Worm (Caenorhabditis elegans) whole organism, L4 larva: ENCODE results near the gene irld-49.

Source experiments
- D1046.2 ChIP-seq: fragments of 200-800 bp; sonication (Bioruptor generic); IDR thresholded peaks from 2 replicates; pipeline ENCODE4 v1.3.6; 2022; ENCODE audit warnings: missing genetic modification characterization, missing compliant biosample characterization
- F10B5.3 ChIP-seq: sonication (generic microtip); optimal IDR thresholded peaks from 2 replicates; lab custom pipeline; 2016; ENCODE audit warnings: mild to moderate bottlenecking, missing genetic modification characterization, missing compliant biosample characterization
- F37D6.2 ChIP-seq: sonication (generic microtip); optimal IDR thresholded peaks from 2 replicates; lab custom pipeline; 2016; ENCODE audit warnings: mild to moderate bottlenecking, missing genetic modification characterization, missing compliant biosample characterization
- R02D3.7 ChIP-seq: fragments of 150-350 bp; sonication (generic microtip); optimal IDR thresholded peaks from 3 replicates; lab custom pipeline; 2014; ENCODE audit warnings: missing biosample characterization, missing genetic modification characterization
- Y105C5A.15 ChIP-seq: fragments of 200-800 bp; sonication (Bioruptor generic); IDR thresholded peaks from 2 replicates; pipeline ENCODE4 v1.3.6; 2022; ENCODE audit warnings: missing genetic modification characterization, missing compliant biosample characterization
- Y48G9A.11 ChIP-seq: fragments of 200-800 bp; sonication (Bioruptor generic); IDR thresholded peaks from 2 replicates; pipeline ENCODE4 v1.3.6; 2022; ENCODE audit warnings: missing genetic modification reagents, missing genetic modification characterization, missing compliant biosample characterization
- Y5F2A.4 ChIP-seq: fragments of 200-800 bp; sonication (Bioruptor generic); optimal IDR thresholded peaks from 2 replicates; lab custom pipeline; 2018; ENCODE audit warnings: mild to moderate bottlenecking, missing genetic modification characterization, missing compliant biosample characterization
- Y75B8A.6 ChIP-seq: fragments of 200-800 bp; sonication (Bioruptor generic); IDR thresholded peaks from 2 replicates; pipeline ENCODE4 v1.3.6; 2022; ENCODE audit warnings: missing genetic modification reagents, missing genetic modification characterization, missing compliant biosample characterization
- aha-1 ChIP-seq: fragments of 150-350 bp; peaks from one replicate; lab custom pipeline; 2014; ENCODE audit warnings: missing biosample characterization, missing genetic modification characterization
- arid-1 ChIP-seq: fragments of 200-800 bp; sonication (Bioruptor generic); conservative IDR thresholded peaks from 2 replicates; pipeline ENCODE4 v1.3.6; 2022; ENCODE audit warnings: missing genetic modification reagents, missing genetic modification characterization, missing compliant biosample characterization
- attf-4 ChIP-seq: sonication (generic microtip); optimal IDR thresholded peaks from 3 replicates; lab custom pipeline; 2017; ENCODE audit warnings: missing biosample characterization, missing genetic modification characterization
- ces-1 ChIP-seq: fragments of 150-350 bp; sonication (generic microtip); optimal IDR thresholded peaks from 4 replicates; lab custom pipeline; 2014; ENCODE audit warnings: missing biosample characterization, missing genetic modification reagents, missing genetic modification characterization
- cey-2 ChIP-seq: sonication (generic microtip); optimal IDR thresholded peaks from 3 replicates; lab custom pipeline; 2017; ENCODE audit warnings: missing genetic modification characterization, mild to moderate bottlenecking, missing compliant biosample characterization, antibody characterized with exemption, borderline replicate concordance; ENCODE audit not compliant: insufficient read depth
- ctbp-1 ChIP-seq: fragments of 200-800 bp; sonication (Bioruptor generic); IDR thresholded peaks from 2 replicates; pipeline ENCODE4 v1.3.6; 2022; ENCODE audit warnings: missing genetic modification reagents, missing genetic modification characterization, missing compliant biosample characterization
- daf-16 ChIP-seq, 3 experiments: sonication (generic microtip); optimal IDR thresholded peaks; 2 replicates each; lab custom pipeline; 2016 to 2017; ENCODE audit warnings: missing genetic modification characterization in 3 of 3, missing genetic modification reagents in 3 of 3, mild to moderate bottlenecking in 2 of 3, missing compliant biosample characterization in 2 of 3, missing biosample characterization in 1 of 3, moderate library complexity in 1 of 3
- daf-19 ChIP-seq: fragments of 200-800 bp; sonication (Bioruptor generic); conservative IDR thresholded peaks from 2 replicates; pipeline ENCODE4 v1.3.6; 2022; ENCODE audit warnings: missing genetic modification characterization, missing compliant biosample characterization
- daf-8 ChIP-seq: fragments of 200-800 bp; sonication (Bioruptor generic); IDR thresholded peaks from 2 replicates; pipeline ENCODE4 v1.3.6; 2022; ENCODE audit warnings: missing genetic modification characterization, missing compliant biosample characterization
- dmd-6 ChIP-seq: fragments of 200-800 bp; sonication (Bioruptor generic); IDR thresholded peaks from 2 replicates; pipeline ENCODE4 v1.3.6; 2022; ENCODE audit warnings: missing genetic modification reagents, missing genetic modification characterization, missing compliant biosample characterization
- dmd-9 ChIP-seq: fragments of 200-800 bp; sonication (Bioruptor generic); IDR thresholded peaks from 2 replicates; pipeline ENCODE4 v1.3.6; 2022; ENCODE audit warnings: missing genetic modification reagents, missing genetic modification characterization, missing compliant biosample characterization
- gei-8 ChIP-seq: fragments of 200-800 bp; sonication (Bioruptor generic); optimal IDR thresholded peaks from 2 replicates; lab custom pipeline; 2018; ENCODE audit warnings: mild to moderate bottlenecking, missing genetic modification characterization, missing compliant biosample characterization
- hlh-11 ChIP-seq: fragments of 200-800 bp; sonication (Bioruptor generic); optimal IDR thresholded peaks from 2 replicates; lab custom pipeline; 2018; ENCODE audit warnings: mild to moderate bottlenecking, missing genetic modification characterization, missing compliant biosample characterization
- hlh-30 ChIP-seq: sonication (generic microtip); optimal IDR thresholded peaks from 2 replicates; lab custom pipeline; 2017; ENCODE audit warnings: antibody characterized with exemption, mild to moderate bottlenecking, missing genetic modification characterization, missing compliant biosample characterization; ENCODE audit not compliant: insufficient read depth
- hmg-1.1 ChIP-seq: fragments of 200-800 bp; sonication (Bioruptor generic); IDR thresholded peaks from 2 replicates; pipeline ENCODE4 v1.3.6; 2022; ENCODE audit warnings: missing genetic modification reagents, missing genetic modification characterization, missing compliant biosample characterization
- lin-13 ChIP-seq: fragments of 150-350 bp; optimal IDR thresholded peaks from 2 replicates; lab custom pipeline; 2014; ENCODE audit warnings: missing biosample characterization, missing genetic modification reagents, missing genetic modification characterization
- lin-15B ChIP-seq: fragments of 150-350 bp; sonication (generic microtip); optimal IDR thresholded peaks from 3 replicates; lab custom pipeline; 2014; ENCODE audit warnings: missing biosample characterization, missing genetic modification characterization
- lin-29 ChIP-seq: fragments of 200-800 bp; sonication (Bioruptor generic); IDR thresholded peaks from 2 replicates; pipeline ENCODE4 v1.3.6; 2022; ENCODE audit warnings: missing genetic modification reagents, missing genetic modification characterization, missing compliant biosample characterization
- lir-3 ChIP-seq: sonication (generic microtip); optimal IDR thresholded peaks from 2 replicates; lab custom pipeline; 2016; ENCODE audit warnings: mild to moderate bottlenecking, missing genetic modification characterization, missing compliant biosample characterization
- madf-5 ChIP-seq, 2 experiments: fragments of 200-800 bp; sonication (Bioruptor generic); IDR thresholded peaks; 2 replicates each; pipeline ENCODE4 v1.3.6; 2022; ENCODE audit warnings: missing compliant biosample characterization in 2 of 2, missing genetic modification characterization in 2 of 2
- madf-9 ChIP-seq: fragments of 200-800 bp; sonication (Bioruptor generic); conservative IDR thresholded peaks from 2 replicates; pipeline ENCODE4 v1.3.6; 2022; ENCODE audit warnings: missing genetic modification reagents, missing genetic modification characterization, missing compliant biosample characterization
- mep-1 ChIP-seq: fragments of 150-350 bp; sonication (generic microtip); optimal IDR thresholded peaks from 3 replicates; lab custom pipeline; 2014; ENCODE audit warnings: missing biosample characterization, missing genetic modification characterization
- mes-2 ChIP-seq: sonication (generic microtip); optimal IDR thresholded peaks from 2 replicates; lab custom pipeline; 2016; ENCODE audit warnings: missing genotype, mild to moderate bottlenecking, missing genetic modification characterization, missing compliant biosample characterization; ENCODE audit not compliant: poor library complexity, severe bottlenecking
- nhr-111 ChIP-seq: fragments of 200-800 bp; sonication (Bioruptor generic); optimal IDR thresholded peaks from 2 replicates; lab custom pipeline; 2018; ENCODE audit warnings: mild to moderate bottlenecking, missing genetic modification characterization, missing compliant biosample characterization
- nhr-28 ChIP-seq: fragments of 150-350 bp; optimal IDR thresholded peaks from 2 replicates; lab custom pipeline; 2014; ENCODE audit warnings: missing biosample characterization, missing genetic modification characterization
- nhr-41 ChIP-seq: fragments of 200-800 bp; sonication (Bioruptor generic); IDR thresholded peaks from 2 replicates; pipeline ENCODE4 v1.3.6; 2022; ENCODE audit warnings: missing genetic modification reagents, missing genetic modification characterization, missing compliant biosample characterization
- nhr-48 ChIP-seq: sonication (generic microtip); optimal IDR thresholded peaks from 2 replicates; lab custom pipeline; 2016; ENCODE audit warnings: mild to moderate bottlenecking, missing genetic modification characterization, missing compliant biosample characterization
- nhr-76 ChIP-seq: fragments of 150-350 bp; optimal IDR thresholded peaks from 2 replicates; lab custom pipeline; 2014; ENCODE audit warnings: missing biosample characterization, missing genetic modification characterization
- pha-4 ChIP-seq, 2 experiments: fragments of 150-350 bp in 1 of 2; fragments of 200-800 bp in 1 of 2; sonication (Bioruptor generic) in 1 of 2; IDR thresholded peaks in 1 of 2; optimal IDR thresholded peaks in 1 of 2; 2 replicates each; pipeline versions ENCODE4 v1.3.6 to Lab custom; 2014 to 2022; ENCODE audit warnings: missing genetic modification characterization in 2 of 2, missing genetic modification reagents in 2 of 2, missing biosample characterization in 1 of 2, missing compliant biosample characterization in 1 of 2
- php-3 ChIP-seq: fragments of 200-800 bp; sonication (Bioruptor generic); IDR thresholded peaks from 2 replicates; pipeline ENCODE4 v1.3.6; 2022; ENCODE audit warnings: missing genetic modification reagents, missing genetic modification characterization, missing compliant biosample characterization
- rbr-2 ChIP-seq: sonication (generic microtip); optimal IDR thresholded peaks from 2 replicates; lab custom pipeline; 2016; ENCODE audit warnings: missing genotype, missing genetic modification characterization, missing compliant biosample characterization
- set-16 ChIP-seq: fragments of 200-800 bp; sonication (Bioruptor generic); IDR thresholded peaks from 2 replicates; pipeline ENCODE4 v1.3.6; 2022; ENCODE audit warnings: missing genetic modification reagents, missing genetic modification characterization, missing compliant biosample characterization
- snpc-1.2 ChIP-seq: fragments of 200-800 bp; sonication (Bioruptor generic); IDR thresholded peaks from 2 replicates; pipeline ENCODE4 v1.3.6; 2022; ENCODE audit warnings: missing genetic modification reagents, missing genetic modification characterization, missing compliant biosample characterization
- snpc-4 ChIP-seq: fragments of 150-350 bp; optimal IDR thresholded peaks from 2 replicates; lab custom pipeline; 2014; ENCODE audit warnings: missing biosample characterization, missing genetic modification characterization
- spr-1 ChIP-seq: sonication (generic microtip); optimal IDR thresholded peaks from 2 replicates; lab custom pipeline; 2016; ENCODE audit warnings: mild to moderate bottlenecking, missing genetic modification characterization, missing compliant biosample characterization
- unc-130 ChIP-seq: sonication (generic microtip); optimal IDR thresholded peaks from 2 replicates; lab custom pipeline; 2016; ENCODE audit warnings: missing genetic modification reagents, missing genetic modification characterization, missing compliant biosample characterization
- unc-62 ChIP-seq, 3 experiments: fragments of 150-350 bp in 1 of 3; sonication (generic microtip); optimal IDR thresholded peaks in 2 of 3; peaks in 1 of 3; 1 replicate in 1 of 3; 2 replicates in 2 of 3; lab custom pipeline; 2014 to 2017; ENCODE audit warnings: missing biosample characterization in 3 of 3, missing genetic modification characterization in 3 of 3, missing genetic modification reagents in 3 of 3, missing genotype in 1 of 3
- zag-1 ChIP-seq: fragments of 150-350 bp; optimal IDR thresholded peaks from 2 replicates; lab custom pipeline; 2014; ENCODE audit warnings: missing biosample characterization, missing genetic modification characterization
- zfp-3 ChIP-seq: fragments of 200-800 bp; sonication (Bioruptor generic); conservative IDR thresholded peaks from 2 replicates; pipeline ENCODE4 v1.3.6; 2022; ENCODE audit warnings: missing genetic modification reagents, missing genetic modification characterization, missing compliant biosample characterization
- zip-2 ChIP-seq: fragments of 150-350 bp; optimal IDR thresholded peaks from 2 replicates; lab custom pipeline; 2014; ENCODE audit warnings: missing biosample characterization, missing genetic modification characterization
- ztf-7 ChIP-seq: fragments of 150-350 bp; optimal IDR thresholded peaks from 2 replicates; lab custom pipeline; 2014; ENCODE audit warnings: missing biosample characterization, missing genetic modification characterization

The irld-49 gene

ce11 chrII:2987122-2987556, 43.2 kb downstream of the irld-49 start:
- TF ChIP-seq madf-5 (GFP tag; IDR thresholded peaks at IDR 0.05; lab: Robert Waterston, UW) (0 out of 4 replicates have a peak, but pooled peaks of 1 of the 2 experiments have one; percentile 57), snpc-4 (tag; lab: Kevin White, UChicago) (peak; percentile 46), nhr-41 (GFP tag; lab: Robert Waterston, UW) (no peak), attf-4 (tag; lab: Kevin White, UChicago) (no peak), snpc-1.2 (GFP tag; lab: Robert Waterston, UW) (0 out of 2 replicates have a peak, but pooled peaks have one; percentile 52), cey-2 (tag; lab: Kevin White, UChicago) (no peak), set-16 (peak; percentile 59), unc-62 (GFP tag; optimal IDR thresholded peaks at IDR 0.05 in 1 of 2; lab: Kevin White, UChicago) (no peak), unc-62 (tag; optimal IDR thresholded peaks at IDR 0.05; lab: Kevin White, UChicago) (no peak), arid-1 (no peak), ctbp-1 (no peak), madf-9 (GFP tag; lab: Robert Waterston, UW) (no peak), daf-8 (no peak), F10B5.3 (tag; lab: Kevin White, UChicago) (no peak), zip-2 (no peak), daf-16 (GFP tag; optimal IDR thresholded peaks at IDR 0.05; lab: Kevin White, UChicago) (no peak), daf-16 (tag; optimal IDR thresholded peaks at IDR 0.05; lab: Kevin White, UChicago) (no peak), dmd-6 (GFP tag; lab: Robert Waterston, UW) (no peak), hlh-30 (tag; lab: Kevin White, UChicago) (no peak), zfp-3 (GFP tag; lab: Robert Waterston, UW) (0 out of 2 replicates have a peak, but pooled peaks have one; percentile 53), lin-13 (peak; percentile 14), nhr-111 (GFP tag; lab: Kevin White, UChicago) (peak; percentile 12), gei-8 (GFP tag; lab: Kevin White, UChicago) (no peak), Y5F2A.4 (GFP tag; lab: Kevin White, UChicago) (no peak), hmg-1.1 (GFP tag; lab: Robert Waterston, UW) (peak; percentile 41; the same call in 1 of the 2 replicates), daf-19 (no peak), lin-15B (tag; lab: Kevin White, UChicago) (no peak), F37D6.2 (tag; lab: Kevin White, UChicago) (no peak), Y48G9A.11 (GFP tag; lab: Robert Waterston, UW) (no peak), R02D3.7 (no peak), spr-1 (tag; lab: Kevin White, UChicago) (no peak), pha-4 (GFP tag; IDR thresholded peaks at IDR 0.05; lab: Robert Waterston, UW) (no peak), pha-4 (tag; optimal IDR thresholded peaks at IDR 0.05; lab: Kevin White, UChicago) (no peak), lir-3 (tag; lab: Kevin White, UChicago) (no peak), ces-1 (no peak), Y75B8A.6 (no peak), dmd-9 (GFP tag; lab: Robert Waterston, UW) (no peak), unc-130 (GFP tag; lab: Kevin White, UChicago) (no peak), mep-1 (tag; lab: Kevin White, UChicago) (peak; percentile 14), lin-29 (GFP tag; lab: Robert Waterston, UW) (no peak), nhr-48 (no peak), aha-1 (tag; lab: Kevin White, UChicago) (peak; percentile 72), D1046.2 (GFP tag; lab: Robert Waterston, UW) (no peak), hlh-11 (peak; percentile 38), ztf-7 (no peak), php-3 (GFP tag; lab: Robert Waterston, UW) (0 out of 2 replicates have a peak, but pooled peaks have one; percentile 17), Y105C5A.15 (GFP tag; lab: Robert Waterston, UW) (no peak), rbr-2 (tag; lab: Kevin White, UChicago) (no peak), mes-2 (tag; lab: Kevin White, UChicago) (peak; percentile 4), zag-1 (tag; lab: Kevin White, UChicago) (no peak), nhr-76 (tag; lab: Kevin White, UChicago) (no peak), nhr-28 (no peak)
